Fruit fly (Drosophila melanogaster) whole organism, embryonic: Measurements from ENCODE around the gene CG7156.
A peak's percentile ranks its signal among the peaks of the same experiment; 100 is the strongest.

Experiments
- B-H1 ChIP-seq: fragments of 200-800 bp; sonication (Bioruptor generic); IDR thresholded peaks from 3 replicates; pipeline ENCODE4 v1.3.6; 2022; ENCODE audit warnings: missing biosample characterization, missing genetic modification characterization
- Bgb ChIP-seq: fragments of 200-800 bp; sonication (Bioruptor generic); IDR thresholded peaks from 2 replicates; pipeline ENCODE4 v1.3.6; 2022; ENCODE audit warnings: missing biosample characterization, missing genetic modification characterization; ENCODE audit not compliant: partially characterized antibody
- CG12219 ChIP-seq: fragments of 200-800 bp; sonication (Bioruptor generic); optimal IDR thresholded peaks from 3 replicates; lab custom pipeline; 2018; ENCODE audit warnings: missing biosample characterization, mild to moderate bottlenecking, missing genetic modification characterization
- CG12299 ChIP-seq: fragments of 200-800 bp; sonication (Bioruptor generic); optimal IDR thresholded peaks from 2 replicates; lab custom pipeline; 2018; ENCODE audit warnings: missing biosample characterization, mild to moderate bottlenecking, missing genetic modification characterization
- CG15696 ChIP-seq: fragments of 200-800 bp; sonication (Bioruptor generic); optimal IDR thresholded peaks from 2 replicates; lab custom pipeline; 2019; ENCODE audit warnings: missing biosample characterization, mild to moderate bottlenecking, missing genetic modification characterization, moderate library complexity
- CG17328 ChIP-seq: fragments of 200-800 bp; sonication (Bioruptor generic); IDR thresholded peaks from 2 replicates; pipeline ENCODE4 v1.3.6; 2022; ENCODE audit warnings: missing biosample characterization, missing genetic modification characterization
- CG17359 ChIP-seq: fragments of 200-800 bp; sonication (Bioruptor generic); optimal IDR thresholded peaks from 3 replicates; lab custom pipeline; 2018; ENCODE audit warnings: missing biosample characterization, mild to moderate bottlenecking, missing genetic modification characterization, moderate library complexity
- CG18619 ChIP-seq: fragments of 200-800 bp; sonication (Bioruptor generic); optimal IDR thresholded peaks from 3 replicates; lab custom pipeline; 2017; ENCODE audit warnings: missing biosample characterization, mild to moderate bottlenecking, missing genetic modification characterization
- CG3065 ChIP-seq: fragments of 200-800 bp; sonication (Bioruptor generic); optimal IDR thresholded peaks from 2 replicates; lab custom pipeline; 2016; ENCODE audit warnings: missing biosample characterization, missing genetic modification characterization
- CG3281 ChIP-seq: fragments of 200-800 bp; sonication (Bioruptor generic); optimal IDR thresholded peaks from 3 replicates; lab custom pipeline; 2017; ENCODE audit warnings: missing biosample characterization, mild to moderate bottlenecking, missing genetic modification characterization
- CG3726 ChIP-seq: fragments of 200-800 bp; sonication (Bioruptor generic); IDR thresholded peaks from 3 replicates; pipeline ENCODE4, ENCODE4 v1.3.6; 2022; ENCODE audit warnings: missing biosample characterization, missing genetic modification characterization
- CG3995 ChIP-seq: fragments of 200-800 bp; sonication (Bioruptor generic); optimal IDR thresholded peaks from 3 replicates; lab custom pipeline; 2016; ENCODE audit warnings: missing biosample characterization, missing genetic modification characterization
- CG7786 ChIP-seq: fragments of 200-800 bp; sonication (Bioruptor generic); optimal IDR thresholded peaks from 2 replicates; lab custom pipeline; 2016; ENCODE audit warnings: missing biosample characterization, missing genetic modification characterization
- CG8089 ChIP-seq: fragments of 200-800 bp; sonication (Bioruptor generic); optimal IDR thresholded peaks from 3 replicates; lab custom pipeline; 2016; ENCODE audit warnings: missing biosample characterization, missing genetic modification characterization
- CG8290 ChIP-seq, 3 experiments: fragments of 200-800 bp; sonication (Bioruptor generic); optimal IDR thresholded peaks; 2 replicates each; lab custom pipeline; 2016 to 2019; ENCODE audit warnings: missing biosample characterization in 3 of 3, missing genetic modification characterization in 3 of 3, mild to moderate bottlenecking in 2 of 3, moderate library complexity in 1 of 3
- Drgx ChIP-seq: fragments of 200-800 bp; sonication (Bioruptor generic); IDR thresholded peaks from 2 replicates; pipeline ENCODE4 v1.3.6; 2022; ENCODE audit warnings: missing biosample characterization, missing genetic modification characterization
- E2f1 ChIP-seq: fragments of 200-800 bp; sonication (Bioruptor generic); IDR thresholded peaks from 2 replicates; pipeline ENCODE4 v1.3.6; 2022; ENCODE audit warnings: missing biosample characterization, missing genetic modification characterization
- H2.0 ChIP-seq: fragments of 200-800 bp; sonication (Bioruptor generic); IDR thresholded peaks from 2 replicates; pipeline ENCODE4 v1.3.6; 2022; ENCODE audit warnings: missing biosample characterization, missing genetic modification characterization
- HLHmδ ChIP-seq: fragments of 200-800 bp; sonication (Bioruptor generic); optimal IDR thresholded peaks from 2 replicates; lab custom pipeline; 2018; ENCODE audit warnings: missing biosample characterization, mild to moderate bottlenecking, missing genetic modification characterization, moderate library complexity
- Meics ChIP-seq: fragments of 200-800 bp; sonication (Bioruptor generic); optimal IDR thresholded peaks from 2 replicates; lab custom pipeline; 2017; ENCODE audit warnings: missing biosample characterization, mild to moderate bottlenecking, missing genetic modification characterization
- Mrtf ChIP-seq: fragments of 200-800 bp; sonication (Bioruptor generic); IDR thresholded peaks from 3 replicates; pipeline ENCODE4 v1.3.6; 2022; ENCODE audit warnings: missing biosample characterization, missing genetic modification characterization
- NFAT ChIP-seq: fragments of 200-800 bp; sonication (Bioruptor generic); IDR thresholded peaks from 2 replicates; pipeline ENCODE4 v1.3.6; 2022; ENCODE audit warnings: missing biosample characterization, missing genetic modification characterization
- Neu2 ChIP-seq: fragments of 200-800 bp; sonication (Bioruptor generic); optimal IDR thresholded peaks from 3 replicates; lab custom pipeline; 2016; ENCODE audit warnings: missing biosample characterization, missing genetic modification characterization, borderline replicate concordance
- NfI ChIP-seq: fragments of 200-800 bp; sonication (Bioruptor generic); optimal IDR thresholded peaks from 3 replicates; lab custom pipeline; 2018; ENCODE audit warnings: missing biosample characterization, mild to moderate bottlenecking, missing genetic modification characterization, moderate library complexity
- Ravus ChIP-seq: fragments of 200-800 bp; sonication (Bioruptor generic); IDR thresholded peaks from 2 replicates; pipeline ENCODE4 v1.3.6; 2022; ENCODE audit warnings: missing biosample characterization, missing genetic modification characterization
- Six4 ChIP-seq: fragments of 200-800 bp; sonication (Bioruptor generic); optimal IDR thresholded peaks from 2 replicates; lab custom pipeline; 2016; ENCODE audit warnings: missing biosample characterization, missing genetic modification characterization
- ac ChIP-seq: fragments of 200-800 bp; sonication (Bioruptor generic); optimal IDR thresholded peaks from 3 replicates; lab custom pipeline; 2017; ENCODE audit warnings: missing biosample characterization, mild to moderate bottlenecking, missing genetic modification characterization
- al ChIP-seq: fragments of 200-800 bp; sonication (Bioruptor generic); IDR thresholded peaks from 2 replicates; pipeline ENCODE4 v1.3.6; 2022; ENCODE audit warnings: missing biosample characterization, missing genetic modification characterization
- br ChIP-seq: fragments of >200 bp; optimal IDR thresholded peaks from 2 replicates; lab custom pipeline; 2017
- btn ChIP-seq: fragments of 200-800 bp; sonication (Bioruptor generic); optimal IDR thresholded peaks from 2 replicates; lab custom pipeline; 2016; ENCODE audit warnings: missing biosample characterization, missing genetic modification characterization
- dati ChIP-seq: fragments of 200-800 bp; sonication (Bioruptor generic); IDR thresholded peaks from 2 replicates; pipeline ENCODE4 v1.3.6; 2022; ENCODE audit warnings: missing biosample characterization, missing genetic modification characterization
- disco-r ChIP-seq: fragments of 200-800 bp; sonication (Bioruptor generic); optimal IDR thresholded peaks from 2 replicates; lab custom pipeline; 2016; ENCODE audit warnings: missing biosample characterization, missing genetic modification characterization
- fd3F ChIP-seq: fragments of 200-800 bp; sonication (Bioruptor generic); optimal IDR thresholded peaks from 2 replicates; lab custom pipeline; 2018; ENCODE audit warnings: missing biosample characterization, mild to moderate bottlenecking, missing genetic modification characterization, moderate library complexity
- fd64A ChIP-seq: fragments of 200-800 bp; sonication (Bioruptor generic); optimal IDR thresholded peaks from 3 replicates; lab custom pipeline; 2018; ENCODE audit warnings: missing biosample characterization, mild to moderate bottlenecking, missing genetic modification characterization
- gt ChIP-seq: fragments of 200-800 bp; sonication (Bioruptor generic); IDR thresholded peaks from 2 replicates; pipeline ENCODE4 v1.3.6; 2022; ENCODE audit warnings: missing biosample characterization, missing genetic modification characterization
- insv ChIP-seq, 2 experiments: fragments of 200-800 bp; sonication (Bioruptor generic); optimal IDR thresholded peaks; 3 replicates each; lab custom pipeline; 2016 to 2018; ENCODE audit warnings: missing biosample characterization in 2 of 2, missing genetic modification characterization in 2 of 2
- jing ChIP-seq: fragments of 200-800 bp; sonication (Bioruptor generic); optimal IDR thresholded peaks from 2 replicates; lab custom pipeline; 2018; ENCODE audit warnings: missing biosample characterization, mild to moderate bottlenecking, missing genetic modification characterization
- jumu ChIP-seq: fragments of 200-800 bp; sonication (Bioruptor generic); optimal IDR thresholded peaks from 3 replicates; lab custom pipeline; 2016; ENCODE audit warnings: missing biosample characterization, missing genetic modification characterization
- kay ChIP-seq: fragments of 200-800 bp; sonication (Bioruptor generic); optimal IDR thresholded peaks from 2 replicates; lab custom pipeline; 2016; ENCODE audit warnings: missing biosample characterization, missing genetic modification characterization
- onecut ChIP-seq: fragments of 200-800 bp; sonication (Bioruptor generic); IDR thresholded peaks from 2 replicates; pipeline ENCODE4 v1.3.6; 2022; ENCODE audit warnings: missing biosample characterization, missing genetic modification characterization
- p53 ChIP-seq: fragments of 200-800 bp; sonication (Bioruptor generic); optimal IDR thresholded peaks from 2 replicates; lab custom pipeline; 2016; ENCODE audit warnings: missing biosample characterization, missing genetic modification characterization
- peb ChIP-seq: fragments of 200-800 bp; sonication (Bioruptor generic); IDR thresholded peaks from 2 replicates; pipeline ENCODE4 v1.3.6; 2022; ENCODE audit warnings: missing biosample characterization, missing genetic modification characterization
- shn ChIP-seq: fragments of 200-800 bp; sonication (Bioruptor generic); optimal IDR thresholded peaks from 3 replicates; lab custom pipeline; 2016; ENCODE audit warnings: missing biosample characterization, missing genetic modification characterization
- sr ChIP-seq: fragments of 200-800 bp; sonication (Bioruptor generic); IDR thresholded peaks from 3 replicates; pipeline ENCODE4 v1.3.6; 2022; ENCODE audit warnings: missing biosample characterization, missing genetic modification characterization
- tll ChIP-seq, 2 experiments: fragments of 200-800 bp in 1 of 2; fragments of >200 bp in 1 of 2; sonication (Bioruptor generic) in 1 of 2; optimal IDR thresholded peaks; 2 replicates each; lab custom pipeline; 2017 to 2019; ENCODE audit warnings: missing biosample characterization in 2 of 2, missing genetic modification characterization in 2 of 2, mild to moderate bottlenecking in 1 of 2, moderate library complexity in 1 of 2
- tna ChIP-seq: fragments of 200-800 bp; sonication (Bioruptor generic); IDR thresholded peaks from 2 replicates; pipeline ENCODE4 v1.3.6; 2022; ENCODE audit warnings: missing biosample characterization, missing genetic modification characterization; ENCODE audit not compliant: partially characterized antibody
- toy ChIP-seq: fragments of 200-800 bp; sonication (Bioruptor generic); IDR thresholded peaks from 2 replicates; pipeline ENCODE4 v1.3.6; 2022; ENCODE audit warnings: missing biosample characterization, missing genetic modification characterization
- zen ChIP-seq: fragments of 200-800 bp; sonication (Bioruptor generic); optimal IDR thresholded peaks from 3 replicates; lab custom pipeline; 2018; ENCODE audit warnings: missing biosample characterization, mild to moderate bottlenecking, missing genetic modification characterization, moderate library complexity
- zen2 ChIP-seq: fragments of 200-800 bp; sonication (Bioruptor generic); IDR thresholded peaks from 3 replicates; pipeline ENCODE4 v1.3.6; 2022; ENCODE audit warnings: missing biosample characterization, missing genetic modification characterization; ENCODE audit not compliant: partially characterized antibody

Gene CG7156

DNA sequence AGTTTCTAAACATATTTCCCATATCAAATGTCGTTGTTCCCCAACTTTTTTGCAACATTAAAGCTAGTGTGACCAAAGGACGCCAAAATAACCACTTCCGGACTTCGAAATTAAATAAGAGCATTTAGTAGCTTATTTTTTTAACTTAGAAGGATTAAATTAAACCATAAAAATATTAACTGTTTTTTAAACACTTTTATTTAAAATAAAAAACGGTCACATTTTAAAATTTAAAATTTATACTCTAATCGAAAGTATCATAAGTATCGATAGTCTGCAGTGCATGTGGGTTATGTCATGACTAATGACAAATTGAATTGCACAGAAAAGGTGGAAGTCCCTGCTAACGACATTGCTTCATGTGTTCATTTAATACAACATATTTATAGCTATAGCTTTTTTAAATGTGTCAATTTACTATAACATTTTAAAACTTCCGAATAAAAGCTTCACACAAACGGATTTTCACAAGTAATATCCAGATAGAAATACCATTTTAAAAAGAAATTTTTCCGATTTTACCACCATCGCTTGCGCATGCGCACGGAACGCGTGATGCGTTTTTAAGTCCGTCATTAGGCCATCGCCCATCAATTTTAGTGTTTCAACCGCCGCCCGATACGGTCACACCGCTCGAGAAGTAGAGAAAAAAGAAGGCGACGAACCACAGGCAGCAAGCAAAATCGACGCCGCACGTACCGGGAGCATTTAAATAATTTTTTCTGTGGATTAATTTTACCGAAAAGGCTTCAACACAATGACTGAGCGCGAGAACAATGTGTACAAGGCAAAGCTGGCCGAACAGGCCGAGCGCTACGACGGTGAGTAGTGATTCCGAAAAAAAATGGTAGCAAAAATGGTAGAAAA is at the start of gene CG7156, which contains the start of gene 14-3-3epsilon (continued):
- 0 out of 2 replicates have a peak, but pooled peaks have one; percentile 21 for TF ChIP-seq Drgx
- TF ChIP-seq sr: no peak
- TF ChIP-seq shn (GFP tag; lab: Kevin White, UChicago): no peak
- TF ChIP-seq ac (GFP tag; lab: Kevin White, UChicago): no peak
- TF ChIP-seq Mrtf (GFP tag; lab: Robert Waterston, UW): no peak
- TF ChIP-seq CG17328: peak; percentile 69
- no peak for TF ChIP-seq tna
- TF ChIP-seq CG18619 (GFP tag; lab: Kevin White, UChicago): peak; percentile 29
- 0 out of 2 replicates have a peak, but pooled peaks have one; percentile 24 for TF ChIP-seq H2.0
- peak; percentile 57 for TF ChIP-seq p53 (GFP tag; lab: Kevin White, UChicago)
- TF ChIP-seq HLHmδ (GFP tag; lab: Kevin White, UChicago): peak; percentile 44
- TF ChIP-seq al (GFP tag; lab: Robert Waterston, UW): no peak
- TF ChIP-seq btn (GFP tag; lab: Kevin White, UChicago): no peak
- TF ChIP-seq CG3281 (GFP tag; lab: Kevin White, UChicago): no peak
- TF ChIP-seq insv (GFP tag; optimal IDR thresholded peaks at IDR 0.05; lab: Kevin White, UChicago): peak in 1 of 2 experiments; percentile 21
- TF ChIP-seq CG15696: peak; percentile 2
- TF ChIP-seq dati: no peak
- TF ChIP-seq Six4 (GFP tag; lab: Kevin White, UChicago): no peak
- TF ChIP-seq Neu2 (GFP tag; lab: Kevin White, UChicago): no peak
- no peak for TF ChIP-seq disco-r (GFP tag; lab: Kevin White, UChicago)
- TF ChIP-seq Meics (GFP tag; lab: Kevin White, UChicago): no peak
- peak; percentile 43 for TF ChIP-seq CG12299
- peak; percentile 25; the same call in 1 of the 2 replicates for TF ChIP-seq onecut (GFP tag; lab: Robert Waterston, UW)
- 0 out of 2 replicates have a peak, but pooled peaks have one; percentile 51 for TF ChIP-seq Bgb (GFP tag; lab: Robert Waterston, UW)
- TF ChIP-seq fd3F (GFP tag; lab: Kevin White, UChicago): peak; percentile 41
- TF ChIP-seq jing: no peak
- peak; percentile 42 for TF ChIP-seq CG8290 (GFP tag; optimal IDR thresholded peaks at IDR 0.05; lab: Kevin White, UChicago)
- TF ChIP-seq CG8290 (tag; optimal IDR thresholded peaks at IDR 0.05; lab: Kevin White, UChicago): no peak
- peak; percentile 37 for TF ChIP-seq CG12219
- no peak; the same call in 2 of the 3 replicates for TF ChIP-seq B-H1 (GFP tag; lab: Robert Waterston, UW)
- TF ChIP-seq NFAT (GFP tag; lab: Robert Waterston, UW): 0 out of 2 replicates have a peak, but pooled peaks have one; percentile 3
- 0 out of 2 replicates have a peak, but pooled peaks have one; percentile 45 for TF ChIP-seq E2f1
- TF ChIP-seq kay (GFP tag; lab: Kevin White, UChicago): peak; percentile 8
- TF ChIP-seq CG3065 (GFP tag; lab: Kevin White, UChicago): no peak
- TF ChIP-seq NfI: peak; percentile 47
- peak; percentile 57 for TF ChIP-seq zen (tag; lab: Kevin White, UChicago)
- no peak for TF ChIP-seq peb
- TF ChIP-seq CG17359 (tag; lab: Kevin White, UChicago): peak; percentile 41
- TF ChIP-seq CG3726 (GFP tag; lab: Robert Waterston, UW): no peak
- no peak for TF ChIP-seq Ravus (GFP tag; lab: Robert Waterston, UW)
- TF ChIP-seq gt (GFP tag; lab: Robert Waterston, UW): no peak
- TF ChIP-seq br (lab: Kevin White, UChicago): no peak
- no peak for TF ChIP-seq CG3995 (GFP tag; lab: Kevin White, UChicago)
- no peak for TF ChIP-seq toy (GFP tag; lab: Robert Waterston, UW)
- TF ChIP-seq tll (GFP tag; optimal IDR thresholded peaks at IDR 0.05; lab: Kevin White, UChicago): peak; percentile 1 to 80
- TF ChIP-seq CG8089: no peak
- no peak for TF ChIP-seq fd64A
- no peak for TF ChIP-seq CG7786 (GFP tag; lab: Kevin White, UChicago)
- no peak for TF ChIP-seq zen2 (GFP tag; lab: Robert Waterston, UW)
- peak; percentile 2 for TF ChIP-seq jumu
